Worm (Caenorhabditis elegans) whole organism, early embryonic: ENCODE data around the gene F13H10.3.
A peak's percentile ranks its signal among the peaks of the same experiment; 100 is the strongest.

Experiments
- B0310.2 ChIP-seq: sonication (generic microtip); optimal IDR thresholded peaks from 2 replicates; lab custom pipeline; 2016; ENCODE audit warnings: mild to moderate bottlenecking, missing genetic modification characterization, missing compliant biosample characterization
- F13C5.2 ChIP-seq: sonication (generic microtip); optimal IDR thresholded peaks from 2 replicates; lab custom pipeline; 2017; ENCODE audit warnings: mild to moderate bottlenecking, missing genetic modification characterization, inconsistent platforms, missing compliant biosample characterization
- aly-1 ChIP-seq: sonication (generic microtip); optimal IDR thresholded peaks from 2 replicates; lab custom pipeline; 2016; ENCODE audit warnings: missing genetic modification characterization, missing compliant biosample characterization
- ama-1 ChIP-seq: fragments of 150-350 bp; optimal IDR thresholded peaks from 2 replicates; lab custom pipeline; 2014
- ceh-13 ChIP-seq: fragments of 200-800 bp; sonication (Bioruptor generic); optimal IDR thresholded peaks from 2 replicates; lab custom pipeline; 2018; ENCODE audit warnings: mild to moderate bottlenecking, missing genetic modification characterization, missing compliant biosample characterization
- ceh-36 ChIP-seq: sonication (generic microtip); optimal IDR thresholded peaks from 2 replicates; lab custom pipeline; 2016; ENCODE audit warnings: missing genetic modification characterization, inconsistent platforms, missing compliant biosample characterization
- ets-7 ChIP-seq: sonication (generic microtip); optimal IDR thresholded peaks from 2 replicates; lab custom pipeline; 2016; ENCODE audit warnings: missing genotype, missing genetic modification characterization, missing compliant biosample characterization
- flt-1 ChIP-seq: fragments of 200-800 bp; sonication (Bioruptor generic); IDR thresholded peaks from 2 replicates; pipeline ENCODE4 v1.3.6; 2022; ENCODE audit warnings: missing genetic modification characterization, missing compliant biosample characterization
- hmbx-1 ChIP-seq: sonication (generic microtip); optimal IDR thresholded peaks from 2 replicates; lab custom pipeline; 2016; ENCODE audit warnings: mild to moderate bottlenecking, missing genetic modification characterization, missing compliant biosample characterization
- hmg-4 ChIP-seq: fragments of 200-800 bp; sonication (Bioruptor generic); optimal IDR thresholded peaks from 2 replicates; lab custom pipeline; 2018; ENCODE audit warnings: mild to moderate bottlenecking, missing genetic modification characterization, missing compliant biosample characterization
- hnd-1 ChIP-seq: sonication (generic microtip); optimal IDR thresholded peaks from 2 replicates; lab custom pipeline; 2016; ENCODE audit warnings: missing genetic modification characterization, missing compliant biosample characterization
- pes-1 ChIP-seq: fragments of 200-800 bp; sonication (Bioruptor generic); IDR thresholded peaks from 2 replicates; pipeline ENCODE4 v1.3.6; 2022; ENCODE audit warnings: missing genetic modification reagents, missing genetic modification characterization, missing compliant biosample characterization
- scrt-1 ChIP-seq: fragments of 200-800 bp; sonication (Bioruptor generic); IDR thresholded peaks from 2 replicates; pipeline ENCODE4 v1.3.6; 2022; ENCODE audit warnings: missing genetic modification characterization, missing compliant biosample characterization
- sea-1 ChIP-seq: fragments of 200-800 bp; sonication (Bioruptor generic); conservative IDR thresholded peaks from 2 replicates; pipeline ENCODE4 v1.3.6; 2022; ENCODE audit warnings: missing genetic modification characterization, missing compliant biosample characterization
- tbx-11 ChIP-seq: fragments of 200-800 bp; sonication (Bioruptor generic); IDR thresholded peaks from 2 replicates; pipeline ENCODE4 v1.3.6; 2022; ENCODE audit warnings: missing genetic modification characterization, missing compliant biosample characterization
- tbx-37 ChIP-seq: fragments of 200-800 bp; sonication (Bioruptor generic); conservative IDR thresholded peaks from 2 replicates; pipeline ENCODE4 v1.3.6; 2022; ENCODE audit warnings: missing genetic modification reagents, missing genetic modification characterization, missing compliant biosample characterization
- tra-4 ChIP-seq: sonication (generic microtip); optimal IDR thresholded peaks from 2 replicates; lab custom pipeline; 2017; ENCODE audit warnings: missing genetic modification characterization, missing compliant biosample characterization

Gene F13H10.3

DNA sequence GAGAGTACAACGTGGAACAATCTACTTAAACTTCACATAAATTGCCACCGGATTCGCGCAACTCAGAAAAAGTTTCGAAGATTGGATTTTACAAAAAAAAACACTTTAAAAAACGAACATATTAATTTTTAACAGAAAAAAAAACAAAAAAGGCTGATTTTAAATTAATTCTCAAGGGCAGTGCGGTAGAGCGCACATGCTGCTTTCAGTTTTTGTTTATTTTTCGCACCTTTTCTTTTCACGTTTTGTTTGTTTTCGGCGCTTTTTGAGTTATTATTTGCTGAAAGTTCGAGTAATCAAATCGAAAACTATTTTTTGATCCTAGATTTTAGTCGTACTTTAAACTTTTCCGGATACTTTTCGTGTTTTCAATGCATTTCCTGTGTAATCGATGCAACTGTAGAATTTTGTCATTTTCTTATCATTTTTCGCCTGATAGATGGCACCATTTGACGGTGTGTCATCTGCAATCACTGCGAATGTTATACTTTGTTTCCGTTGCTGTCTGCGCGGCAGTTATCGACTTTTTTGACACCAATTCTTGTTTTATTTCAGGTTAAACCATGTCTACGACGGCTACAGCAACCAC, 4.3 kb upstream of the F13H10.3 start, which contains the start of gene F13H10.8:
Gene F13H10.8 (plus strand): TSS at position 556 of the 589 bp plus-strand sequence.
- TF ChIP-seq F13C5.2 (tag; lab: Kevin White, UChicago) (peak; percentile 12), scrt-1 (no peak), ceh-13 (GFP tag; lab: Kevin White, UChicago) (no peak)

DNA sequence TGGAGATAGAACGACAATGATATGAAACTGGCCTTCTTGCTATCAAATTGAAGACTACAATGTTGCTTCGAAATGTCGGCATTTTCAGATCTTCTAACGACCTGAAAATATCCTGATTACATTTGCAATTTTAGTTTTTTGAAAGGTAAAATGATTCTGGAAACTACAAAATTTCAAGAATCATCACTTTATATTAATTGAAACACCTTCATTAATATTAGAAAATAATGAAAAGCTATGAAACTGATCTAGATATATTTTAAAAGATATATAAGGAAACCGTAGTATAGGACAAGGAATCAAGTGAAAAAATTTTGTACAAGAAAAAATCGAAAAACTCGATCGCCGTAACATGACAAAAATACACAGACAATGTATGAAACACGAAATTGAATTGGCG, 3.8 kb downstream of the F13H10.3 start, which contains the start of gene ndx-9:
Gene ndx-9 (minus strand): TSS at position 101 of the 400 bp plus-strand sequence.
- TF ChIP-seq hnd-1 (tag; lab: Kevin White, UChicago) (no peak), tbx-11 (GFP tag; lab: Robert Waterston, UW) (no peak), sea-1 (GFP tag; lab: Robert Waterston, UW) (no peak), tbx-37 (GFP tag; lab: Robert Waterston, UW) (no peak), scrt-1 (no peak), flt-1 (GFP tag; lab: Robert Waterston, UW) (no peak), hmg-4 (no peak), ceh-13 (GFP tag; lab: Kevin White, UChicago) (no peak), ama-1 (lab: Kevin White, UChicago) (no peak), F13C5.2 (tag; lab: Kevin White, UChicago) (no peak), tra-4 (no peak), pes-1 (no peak)

DNA sequence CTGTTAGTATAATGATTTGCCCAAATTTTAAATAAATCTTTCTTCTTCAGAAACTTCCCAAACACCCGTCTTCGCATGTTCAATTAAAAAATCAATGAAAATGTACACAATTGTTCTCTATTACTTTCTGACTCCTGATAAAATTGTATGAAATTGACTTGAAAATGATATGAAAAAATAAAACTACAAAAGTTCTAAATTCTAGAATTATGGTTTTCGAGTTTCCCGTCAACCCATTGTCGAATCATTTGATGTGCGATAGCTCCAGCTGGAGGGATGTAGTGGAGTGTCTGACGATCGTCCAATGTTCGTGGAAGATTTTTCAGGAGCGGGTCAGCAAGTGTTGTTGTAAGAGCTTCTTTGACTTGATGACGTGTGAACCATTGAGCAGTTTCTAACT, 5.8 kb downstream of the F13H10.3 start:
- no peak for TF ChIP-seq ets-7 (tag; lab: Kevin White, UChicago)
- TF ChIP-seq aly-1 = no peak
- no peak for TF ChIP-seq tbx-37 (GFP tag; lab: Robert Waterston, UW)
- no peak for TF ChIP-seq ceh-13 (GFP tag; lab: Kevin White, UChicago)
- no peak for TF ChIP-seq tra-4
- TF ChIP-seq scrt-1 = no peak
- TF ChIP-seq flt-1 (GFP tag; lab: Robert Waterston, UW) = no peak
- no peak for TF ChIP-seq ceh-36 (tag; lab: Kevin White, UChicago)
- TF ChIP-seq hnd-1 (tag; lab: Kevin White, UChicago) = no peak
- TF ChIP-seq hmbx-1 (tag; lab: Kevin White, UChicago) = no peak

DNA sequence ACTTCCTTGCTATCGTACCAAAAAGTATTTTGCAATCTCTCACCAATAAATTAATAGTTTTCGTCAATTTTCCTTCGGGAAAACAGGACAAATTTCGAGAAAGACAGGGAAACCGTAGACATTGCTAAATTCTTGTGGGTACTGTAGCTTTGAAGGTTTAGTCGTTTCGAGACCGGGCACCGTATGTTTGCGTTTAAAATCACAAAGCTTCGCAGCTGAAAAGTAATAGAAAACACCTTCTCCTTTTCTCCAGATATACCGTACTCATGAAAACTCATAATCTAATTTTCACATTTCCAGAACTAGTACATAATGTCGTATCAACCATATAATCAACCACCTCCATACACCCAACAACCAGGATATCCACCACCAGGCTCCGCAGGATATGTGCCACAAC, 6.8 kb downstream of the F13H10.3 start, which contains the start of gene F13H10.6:
Gene F13H10.6 (plus strand): TSS at position 301 of the 400 bp plus-strand sequence.
- no peak for TF ChIP-seq hmg-4
- TF ChIP-seq ceh-36 (tag; lab: Kevin White, UChicago) = no peak
- no peak for TF ChIP-seq sea-1 (GFP tag; lab: Robert Waterston, UW)
- no peak for TF ChIP-seq flt-1 (GFP tag; lab: Robert Waterston, UW)
- TF ChIP-seq ets-7 (tag; lab: Kevin White, UChicago) = no peak
- no peak for TF ChIP-seq B0310.2 (tag; lab: Kevin White, UChicago)
- TF ChIP-seq tbx-37 (GFP tag; lab: Robert Waterston, UW) = no peak
- no peak for TF ChIP-seq pes-1

DNA sequence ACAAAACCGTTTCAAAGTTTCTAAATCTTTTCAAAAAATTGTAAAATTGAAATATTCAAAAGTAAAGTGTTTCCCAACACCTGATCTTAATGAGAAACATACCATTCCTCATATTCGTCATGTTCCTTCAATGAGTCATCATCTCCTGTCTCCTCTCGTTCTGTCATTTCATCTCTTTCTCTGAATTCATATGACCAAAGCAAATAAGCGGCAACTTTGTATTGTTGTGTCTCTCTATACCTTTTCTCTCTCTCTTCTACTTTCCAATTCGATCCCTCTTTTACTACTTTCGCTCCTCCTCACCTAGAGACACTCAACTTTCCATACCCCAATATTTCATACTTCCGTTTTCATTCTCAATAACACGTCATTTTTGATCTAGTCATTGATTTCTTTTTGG, 7.5 kb downstream of the F13H10.3 start:
- TF ChIP-seq sea-1 (GFP tag; lab: Robert Waterston, UW) = no peak
- no peak for TF ChIP-seq tbx-37 (GFP tag; lab: Robert Waterston, UW)
- no peak for TF ChIP-seq B0310.2 (tag; lab: Kevin White, UChicago)
- no peak for TF ChIP-seq hnd-1 (tag; lab: Kevin White, UChicago)
- TF ChIP-seq scrt-1 = no peak
- no peak for TF ChIP-seq hmbx-1 (tag; lab: Kevin White, UChicago)
- no peak for TF ChIP-seq hmg-4
- TF ChIP-seq tbx-11 (GFP tag; lab: Robert Waterston, UW) = no peak
- no peak for TF ChIP-seq ama-1 (lab: Kevin White, UChicago)
- TF ChIP-seq ceh-36 (tag; lab: Kevin White, UChicago) = no peak
- TF ChIP-seq tra-4 = no peak
- TF ChIP-seq ets-7 (tag; lab: Kevin White, UChicago) = no peak
- TF ChIP-seq aly-1 = no peak
- no peak for TF ChIP-seq flt-1 (GFP tag; lab: Robert Waterston, UW)
- TF ChIP-seq pes-1 = no peak
- TF ChIP-seq F13C5.2 (tag; lab: Kevin White, UChicago) = no peak

DNA sequence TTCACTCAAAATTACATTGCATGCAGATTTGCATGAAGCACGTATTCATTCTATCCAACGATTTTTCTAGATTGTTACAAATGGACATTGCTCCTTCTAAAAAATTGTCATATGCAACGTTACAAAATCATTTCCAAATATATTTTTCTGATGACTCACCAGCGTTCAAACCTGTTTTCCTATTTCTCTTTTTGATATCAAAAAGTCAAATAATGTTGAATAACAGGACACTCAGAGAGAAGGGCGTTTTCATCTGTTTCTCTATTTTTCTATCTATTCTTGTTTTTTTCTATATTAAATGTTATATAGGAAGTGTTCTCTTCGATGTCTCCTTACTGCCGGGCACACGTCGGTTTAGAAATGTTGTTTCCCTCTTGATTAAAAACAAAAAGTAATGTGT, 8.9 kb downstream of the F13H10.3 start:
- TF ChIP-seq B0310.2 (tag; lab: Kevin White, UChicago) = no peak
- no peak for TF ChIP-seq pes-1
- no peak for TF ChIP-seq ets-7 (tag; lab: Kevin White, UChicago)
- TF ChIP-seq ama-1 (lab: Kevin White, UChicago) = no peak
- no peak for TF ChIP-seq hnd-1 (tag; lab: Kevin White, UChicago)
- TF ChIP-seq hmbx-1 (tag; lab: Kevin White, UChicago) = no peak
- TF ChIP-seq tbx-37 (GFP tag; lab: Robert Waterston, UW) = no peak
- no peak for TF ChIP-seq flt-1 (GFP tag; lab: Robert Waterston, UW)
- no peak for TF ChIP-seq tra-4
- no peak for TF ChIP-seq scrt-1
- TF ChIP-seq sea-1 (GFP tag; lab: Robert Waterston, UW) = no peak
- no peak for TF ChIP-seq F13C5.2 (tag; lab: Kevin White, UChicago)
- TF ChIP-seq ceh-36 (tag; lab: Kevin White, UChicago) = no peak
- no peak for TF ChIP-seq ceh-13 (GFP tag; lab: Kevin White, UChicago)
- no peak for TF ChIP-seq tbx-11 (GFP tag; lab: Robert Waterston, UW)
- no peak for TF ChIP-seq aly-1
- no peak for TF ChIP-seq hmg-4

DNA sequence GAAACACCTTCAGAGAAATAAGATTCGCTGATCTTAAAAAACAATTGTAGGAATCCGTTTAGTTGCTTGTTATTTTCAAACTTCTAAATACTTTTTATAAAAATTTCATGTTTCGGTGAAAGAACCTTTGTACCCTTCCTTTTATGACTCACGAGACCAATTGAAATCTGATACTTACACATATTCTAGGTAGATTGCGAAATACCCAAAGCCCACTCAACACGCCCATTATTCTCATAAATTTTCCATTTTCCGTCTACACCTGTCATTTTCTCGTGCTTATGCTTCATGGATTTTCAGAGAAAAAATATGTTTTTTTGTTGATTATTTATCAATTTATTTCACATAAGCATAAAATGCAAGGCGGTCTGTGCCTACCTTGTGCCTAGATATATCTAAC, 9.4 kb downstream of the F13H10.3 start:
- TF ChIP-seq sea-1 (GFP tag; lab: Robert Waterston, UW) (no peak), hmg-4 (no peak), ama-1 (lab: Kevin White, UChicago) (no peak), flt-1 (GFP tag; lab: Robert Waterston, UW) (no peak), aly-1 (no peak), ceh-13 (GFP tag; lab: Kevin White, UChicago) (no peak), tbx-37 (GFP tag; lab: Robert Waterston, UW) (no peak)
